Fruit fly (Drosophila melanogaster): ENCODE results near the gene Sps2.

- TF ChIP-seq Hr96 (GFP tag; optimal IDR thresholded peaks at IDR 0.05) (no peak), CG7045 (GFP tag; optimal IDR thresholded peaks at IDR 0.05) (no peak), ovo (GFP tag; optimal IDR thresholded peaks at IDR 0.05) (no peak), Crg-1 (GFP tag; optimal IDR thresholded peaks at IDR 0.05) (no peak), cic (GFP tag; optimal IDR thresholded peaks at IDR 0.05) (no peak), CG12768 (GFP tag; optimal IDR thresholded peaks at IDR 0.05) (no peak), tj (GFP tag; optimal IDR thresholded peaks at IDR 0.05) (no peak), CG14711 (tag; optimal IDR thresholded peaks at IDR 0.05) (no peak), toe (GFP tag; optimal IDR thresholded peaks at IDR 0.05) (no peak), bab1 (GFP tag; optimal IDR thresholded peaks at IDR 0.05) (no peak), Mnt (GFP tag; optimal IDR thresholded peaks at IDR 0.05) (no peak), kay (GFP tag; ENCODE audit: borderline replicate concordance) (no peak), CG7101 (tag; optimal IDR thresholded peaks at IDR 0.05) (no peak), CG5204 (GFP tag; optimal IDR thresholded peaks at IDR 0.05) (no peak)
These were observed 31.3 kb downstream of the Sps2 start, which contains the start of gene rho-5 for dm6 chr2L:10373605-10374269.

Measured in whole organism, adult.